Fruit fly (Drosophila melanogaster): ENCODE results near the gene CG3713.

CG3713 gene

DNA sequence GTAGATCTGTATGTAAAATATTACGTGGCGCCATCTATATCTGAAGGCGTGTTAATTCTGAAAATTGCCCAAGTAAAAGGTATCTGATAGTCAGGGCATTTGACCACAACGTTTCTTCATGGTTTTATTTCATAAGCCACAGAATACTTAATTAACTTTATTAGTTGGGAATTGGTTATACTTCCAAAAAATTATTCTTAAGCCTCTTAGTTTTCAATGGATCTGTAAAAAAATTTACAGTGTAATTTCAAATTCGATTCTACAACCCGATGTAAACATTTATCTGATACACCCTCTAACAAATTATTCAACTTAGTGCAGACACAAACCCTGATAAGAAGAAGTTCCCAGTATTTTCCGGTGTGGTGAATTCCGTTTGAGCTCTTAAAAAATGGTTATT lies 3.5 kb downstream of the CG3713 start (continued):
- TF ChIP-seq abd-A (tag; optimal IDR thresholded peaks at IDR 0.05) (no peak), CG11456 (GFP tag; IDR thresholded peaks at IDR 0.05) (0 out of 3 replicates have a peak, but pooled peaks have one; percentile 26), CG7745 (tag; optimal IDR thresholded peaks at IDR 0.05) (no peak), pnt (GFP tag; optimal IDR thresholded peaks at IDR 0.05) (peak; percentile 7), CG14710 (tag; optimal IDR thresholded peaks at IDR 0.05) (peak; percentile 56), CG1603 (tag; optimal IDR thresholded peaks at IDR 0.05) (no peak), CG2202 (tag; optimal IDR thresholded peaks at IDR 0.05) (no peak), Dip2 (GFP tag; IDR thresholded peaks at IDR 0.05) (peak; percentile 91), ssp (GFP tag; IDR thresholded peaks at IDR 0.05) (no peak), al (GFP tag; IDR thresholded peaks at IDR 0.05) (peak; percentile 13; the same call in 1 of the 2 replicates), CG15479 (GFP tag; optimal IDR thresholded peaks at IDR 0.05) (no peak), CG8281 (tag; optimal IDR thresholded peaks at IDR 0.05) (no peak), CG13894 (tag; optimal IDR thresholded peaks at IDR 0.05) (no peak), CG15514 (GFP tag; optimal IDR thresholded peaks at IDR 0.05) (peak; percentile 11), CG1792 (GFP tag; optimal IDR thresholded peaks at IDR 0.05) (no peak), CG18011 (GFP tag; optimal IDR thresholded peaks at IDR 0.05) (no peak), MBD-R2 (GFP tag; IDR thresholded peaks at IDR 0.05) (no peak), Nf-YB (GFP tag; optimal IDR thresholded peaks at IDR 0.05) (no peak), slbo (GFP tag; IDR thresholded peaks at IDR 0.05) (peak; percentile 57), dmrt11E (tag; optimal IDR thresholded peaks at IDR 0.05) (peak; percentile 36), Eip74EF (GFP tag; optimal IDR thresholded peaks at IDR 0.05) (no peak), sens (GFP tag) (peak; percentile 84), D19A (tag; optimal IDR thresholded peaks at IDR 0.05) (peak; percentile 4), CG3838 (GFP tag; optimal IDR thresholded peaks at IDR 0.05) (no peak), tap (tag; optimal IDR thresholded peaks at IDR 0.05) (no peak), CG8924 (tag; optimal IDR thresholded peaks at IDR 0.05) (no peak), CG4360 (GFP tag; IDR thresholded peaks at IDR 0.05) (no peak), fu2 (GFP tag; optimal IDR thresholded peaks at IDR 0.05) (no peak), croc (GFP tag; conservative IDR thresholded peaks at IDR 0.05) (no peak), CG11093 (GFP tag; IDR thresholded peaks at IDR 0.05) (no peak), CG4424 (GFP tag; optimal IDR thresholded peaks at IDR 0.05) (peak; percentile 26)

DNA sequence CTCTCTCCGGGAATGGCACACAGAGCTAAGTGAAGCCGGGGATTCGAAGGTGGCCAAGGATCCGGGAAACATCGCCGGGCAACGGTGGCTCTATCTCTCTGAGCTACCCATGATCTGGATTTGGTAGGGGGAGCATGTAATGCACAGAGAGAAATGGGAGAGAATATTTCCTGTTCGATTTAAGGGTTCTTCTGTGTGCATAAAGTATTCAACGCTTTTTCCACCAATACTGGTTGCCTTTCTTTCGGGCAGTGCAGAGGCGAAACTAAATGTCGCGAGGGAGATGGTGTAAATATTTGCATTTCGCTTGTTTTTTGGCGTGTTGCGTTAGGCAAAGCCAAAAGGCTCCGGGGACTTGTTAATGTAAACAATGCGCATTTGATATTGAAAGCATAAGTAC lies 5.0 kb downstream of the CG3713 start:
- peak; percentile 13 for TF ChIP-seq CG12769 (tag; optimal IDR thresholded peaks at IDR 0.05)
- TF ChIP-seq CG8290 (GFP tag; optimal IDR thresholded peaks at IDR 0.05) = no peak
- peak in 1 of 2 experiments; percentile 29 for TF ChIP-seq CG8290 (tag; optimal IDR thresholded peaks at IDR 0.05)
- TF ChIP-seq dysf (GFP tag; IDR thresholded peaks at IDR 0.05) = peak; percentile 41; the same call in 1 of the 3 replicates
- TF ChIP-seq Gug (GFP tag; IDR thresholded peaks at IDR 0.05) = peak; percentile 20; the same call in 1 of the 4 replicates
- no peak for TF ChIP-seq CG15011 (GFP tag; optimal IDR thresholded peaks at IDR 0.05)
- TF ChIP-seq Hsf (GFP tag; optimal IDR thresholded peaks at IDR 0.05) = peak; percentile 1
- peak; percentile 22 for TF ChIP-seq CG12071 (GFP tag; optimal IDR thresholded peaks at IDR 0.05)
- TF ChIP-seq hkb (optimal IDR thresholded peaks at IDR 0.05) = no peak
- 0 out of 2 replicates have a peak, but pooled peaks have one; percentile 30 for TF ChIP-seq hkb (GFP tag; IDR thresholded peaks at IDR 0.05)
- TF ChIP-seq Blimp-1 (GFP tag; optimal IDR thresholded peaks at IDR 0.05) = peak; percentile 19
- TF ChIP-seq CG8478 (optimal IDR thresholded peaks at IDR 0.05) = no peak
- no peak for TF ChIP-seq Sin3A (optimal IDR thresholded peaks at IDR 0.05)
- TF ChIP-seq CG1603 (tag; optimal IDR thresholded peaks at IDR 0.05) = peak; percentile 42
- TF ChIP-seq Ets65A (GFP tag) = peak; percentile 43
- TF ChIP-seq Antp (GFP tag; optimal IDR thresholded peaks at IDR 0.05) = peak; percentile 33
- peak; percentile 57 for TF ChIP-seq CG18599 (GFP tag; optimal IDR thresholded peaks at IDR 0.05)
- peak in 1 of 2 experiments; percentile 31 for TF ChIP-seq Hr51 (GFP tag; optimal IDR thresholded peaks at IDR 0.05)
- TF ChIP-seq Mes4 (GFP tag; optimal IDR thresholded peaks at IDR 0.05) = no peak
- peak; percentile 16; the same call in 1 of the 2 replicates for TF ChIP-seq ranshi (GFP tag; IDR thresholded peaks at IDR 0.05)
- TF ChIP-seq Fer1 (GFP tag; optimal IDR thresholded peaks at IDR 0.05) = peak; percentile 18
- no peak for TF ChIP-seq CG9817 (tag; optimal IDR thresholded peaks at IDR 0.05)
- TF ChIP-seq CG17359 (tag; optimal IDR thresholded peaks at IDR 0.05) = peak; percentile 26

All from whole organism, embryonic.